Worm (Caenorhabditis elegans): ENCODE results near the gene lon-1.

ce11 chrIII:5503669-5504068 is 29.4 kb downstream of the lon-1 start:
- TF ChIP-seq him-1 (tag; optimal IDR thresholded peaks at IDR 0.05) = no peak
- TF ChIP-seq dao-5 (tag; optimal IDR thresholded peaks at IDR 0.05) = no peak
